Fruit fly (Drosophila melanogaster): Measurements from ENCODE around the gene CG8312.

dm6 chr3R:9630633-9631095 lies 39.6 kb downstream of the CG8312 start, which contains the start of gene Calr:
- no peak for TF ChIP-seq CG8478 (optimal IDR thresholded peaks at IDR 0.05)
- peak in 1 of 2 experiments; percentile 5 for TF ChIP-seq CTCF (optimal IDR thresholded peaks at IDR 0.05)

Data from S2 (cell line).